Fruit fly (Drosophila melanogaster) whole organism, embryonic: ENCODE data around the gene Cul6.

Source experiments
- Ada2b ChIP-seq: fragments of 200-800 bp; sonication (Bioruptor generic); IDR thresholded peaks from 2 replicates; pipeline ENCODE4 v1.3.6; 2022; ENCODE audit warnings: missing biosample characterization, missing genetic modification characterization
- Awh ChIP-seq: fragments of 200-800 bp; sonication (Bioruptor generic); IDR thresholded peaks from 2 replicates; pipeline ENCODE4, ENCODE4 v1.3.6; 2022; ENCODE audit warnings: missing biosample characterization, missing genetic modification characterization
- Bgb ChIP-seq: fragments of 200-800 bp; sonication (Bioruptor generic); IDR thresholded peaks from 2 replicates; pipeline ENCODE4 v1.3.6; 2022; ENCODE audit warnings: missing biosample characterization, missing genetic modification characterization; ENCODE audit not compliant: partially characterized antibody
- CG10267 ChIP-seq: fragments of 200-800 bp; sonication (Bioruptor generic); optimal IDR thresholded peaks from 2 replicates; lab custom pipeline; 2018; ENCODE audit warnings: missing biosample characterization, mild to moderate bottlenecking, missing genetic modification characterization, moderate library complexity
- CG11247 ChIP-seq: fragments of 200-800 bp; sonication (Bioruptor generic); IDR thresholded peaks from 2 replicates; pipeline ENCODE4 v1.3.6; 2022; ENCODE audit warnings: missing biosample characterization, missing genetic modification characterization
- CG12219 ChIP-seq: fragments of 200-800 bp; sonication (Bioruptor generic); optimal IDR thresholded peaks from 3 replicates; lab custom pipeline; 2018; ENCODE audit warnings: missing biosample characterization, mild to moderate bottlenecking, missing genetic modification characterization
- CG12769 ChIP-seq: fragments of 200-800 bp; sonication (Bioruptor generic); optimal IDR thresholded peaks from 2 replicates; lab custom pipeline; 2019; ENCODE audit warnings: missing biosample characterization, mild to moderate bottlenecking, missing genetic modification characterization, moderate library complexity
- CG13287 ChIP-seq: fragments of 200-800 bp; sonication (Bioruptor generic); IDR thresholded peaks from 2 replicates; pipeline ENCODE4 v1.3.6; 2022; ENCODE audit warnings: missing biosample characterization, missing genetic modification characterization; ENCODE audit not compliant: partially characterized antibody
- CG13296 ChIP-seq: fragments of 200-800 bp; sonication (Bioruptor generic); optimal IDR thresholded peaks from 3 replicates; lab custom pipeline; 2018; ENCODE audit warnings: missing biosample characterization, mild to moderate bottlenecking, missing genetic modification characterization
- CG14710 ChIP-seq: fragments of 200-800 bp; sonication (Bioruptor generic); optimal IDR thresholded peaks from 3 replicates; lab custom pipeline; 2019; ENCODE audit warnings: missing biosample characterization, mild to moderate bottlenecking, missing genetic modification characterization, moderate library complexity
- CG1603 ChIP-seq: fragments of 200-800 bp; sonication (Bioruptor generic); optimal IDR thresholded peaks from 2 replicates; lab custom pipeline; 2019; ENCODE audit warnings: missing biosample characterization, mild to moderate bottlenecking, missing genetic modification characterization, moderate library complexity
- CG17328 ChIP-seq: fragments of 200-800 bp; sonication (Bioruptor generic); IDR thresholded peaks from 2 replicates; pipeline ENCODE4 v1.3.6; 2022; ENCODE audit warnings: missing biosample characterization, missing genetic modification characterization
- CG2875 ChIP-seq: fragments of 200-800 bp; sonication (Bioruptor generic); optimal IDR thresholded peaks from 2 replicates; lab custom pipeline; 2017; ENCODE audit warnings: missing biosample characterization, mild to moderate bottlenecking, missing genetic modification characterization, missing genetic modification reagents
- CG31388 ChIP-seq: fragments of 200-800 bp; sonication (Bioruptor generic); optimal IDR thresholded peaks from 2 replicates; lab custom pipeline; 2016; ENCODE audit warnings: missing biosample characterization, missing genetic modification characterization
- CG3838 ChIP-seq: fragments of 200-800 bp; sonication (Bioruptor generic); optimal IDR thresholded peaks from 3 replicates; lab custom pipeline; 2016; ENCODE audit warnings: missing biosample characterization, missing genetic modification characterization
- CG42726 ChIP-seq: fragments of 200-800 bp; sonication (Bioruptor generic); IDR thresholded peaks from 2 replicates; pipeline ENCODE4 v1.3.6; 2022; ENCODE audit warnings: missing biosample characterization, missing genetic modification characterization; ENCODE audit not compliant: partially characterized antibody
- CG5245 ChIP-seq: fragments of 200-800 bp; sonication (Bioruptor generic); optimal IDR thresholded peaks from 3 replicates; lab custom pipeline; 2016; ENCODE audit warnings: missing biosample characterization, missing genetic modification characterization
- CG7963 ChIP-seq: fragments of 200-800 bp; sonication (Bioruptor generic); IDR thresholded peaks from 3 replicates; pipeline ENCODE4 v1.3.6; 2022; ENCODE audit warnings: missing biosample characterization, missing genetic modification characterization; ENCODE audit not compliant: partially characterized antibody
- CG8944 ChIP-seq: fragments of 200-800 bp; sonication (Bioruptor generic); optimal IDR thresholded peaks from 3 replicates; lab custom pipeline; 2016; ENCODE audit warnings: missing biosample characterization, missing genetic modification characterization
- CG9932 ChIP-seq: fragments of 200-800 bp; sonication (Bioruptor generic); IDR thresholded peaks from 2 replicates; pipeline ENCODE4 v1.3.6; 2022; ENCODE audit warnings: missing biosample characterization, missing genetic modification characterization
- Chrac-16 ChIP-seq: fragments of 200-800 bp; sonication (Bioruptor generic); optimal IDR thresholded peaks from 3 replicates; lab custom pipeline; 2016; ENCODE audit warnings: missing biosample characterization, missing genetic modification characterization
- CoRest ChIP-seq: fragments of 200-800 bp; sonication (Bioruptor generic); optimal IDR thresholded peaks from 3 replicates; lab custom pipeline; 2018; ENCODE audit warnings: missing biosample characterization, mild to moderate bottlenecking, missing genetic modification characterization, moderate library complexity
- Dbx ChIP-seq: fragments of 200-800 bp; sonication (Bioruptor generic); IDR thresholded peaks from 3 replicates; pipeline ENCODE4 v1.3.6; 2022; ENCODE audit warnings: missing biosample characterization, missing genetic modification characterization
- Dip2 ChIP-seq: fragments of 200-800 bp; sonication (Bioruptor generic); IDR thresholded peaks from 2 replicates; pipeline ENCODE4 v1.3.6; 2022; ENCODE audit warnings: missing biosample characterization, missing genetic modification characterization
- Ets65A ChIP-seq: fragments of 200-800 bp; sonication (Bioruptor generic); peaks from one replicate; lab custom pipeline; 2016; ENCODE audit warnings: missing biosample characterization, missing genetic modification characterization
- Hmr ChIP-seq: fragments of 200-800 bp; sonication (Bioruptor generic); optimal IDR thresholded peaks from 3 replicates; lab custom pipeline; 2017; ENCODE audit warnings: mild to moderate bottlenecking, missing biosample characterization, missing genetic modification reagents, missing genetic modification characterization
- Opbp ChIP-seq: fragments of 200-800 bp; sonication (Bioruptor generic); IDR thresholded peaks from 3 replicates; pipeline ENCODE4 v1.3.6; 2022; ENCODE audit warnings: missing biosample characterization, missing genetic modification characterization; ENCODE audit not compliant: partially characterized antibody
- Ptx1 ChIP-seq: fragments of 200-800 bp; sonication (Bioruptor generic); IDR thresholded peaks from 2 replicates; pipeline ENCODE4 v1.3.6; 2022; ENCODE audit warnings: missing biosample characterization, missing genetic modification characterization
- Sry-β ChIP-seq: fragments of 200-800 bp; sonication (Bioruptor generic); optimal IDR thresholded peaks from 2 replicates; lab custom pipeline; 2018; ENCODE audit warnings: missing biosample characterization, mild to moderate bottlenecking, missing genetic modification characterization, moderate library complexity
- Sry-δ ChIP-seq: fragments of 200-800 bp; sonication (Bioruptor generic); optimal IDR thresholded peaks from 2 replicates; lab custom pipeline; 2016; ENCODE audit warnings: missing biosample characterization, missing genetic modification characterization
- Vsx1 ChIP-seq: fragments of 200-800 bp; sonication (Bioruptor generic); optimal IDR thresholded peaks from 2 replicates; lab custom pipeline; 2017; ENCODE audit warnings: missing biosample characterization, mild to moderate bottlenecking, missing genetic modification characterization, missing genetic modification reagents
- Xbp1 ChIP-seq: fragments of 200-800 bp; sonication (Bioruptor generic); optimal IDR thresholded peaks from 3 replicates; lab custom pipeline; 2016; ENCODE audit warnings: missing biosample characterization, mild to moderate bottlenecking, missing genetic modification characterization
- bigmax ChIP-seq: fragments of 200-800 bp; sonication (Bioruptor generic); optimal IDR thresholded peaks from 2 replicates; lab custom pipeline; 2018; ENCODE audit warnings: missing biosample characterization, mild to moderate bottlenecking, missing genetic modification characterization
- bsh ChIP-seq, 2 experiments: fragments of 200-800 bp; sonication (Bioruptor generic); optimal IDR thresholded peaks; 2 replicates each; lab custom pipeline; 2017 to 2018; ENCODE audit warnings: mild to moderate bottlenecking in 2 of 2, missing biosample characterization in 2 of 2, missing genetic modification characterization in 2 of 2, moderate library complexity in 1 of 2
- cg ChIP-seq: fragments of 200-800 bp; sonication (Bioruptor generic); optimal IDR thresholded peaks from 3 replicates; lab custom pipeline; 2019; ENCODE audit warnings: missing biosample characterization, mild to moderate bottlenecking, missing genetic modification characterization, moderate library complexity
- dm ChIP-seq: fragments of 200-800 bp; sonication (Bioruptor generic); optimal IDR thresholded peaks from 3 replicates; lab custom pipeline; 2016; ENCODE audit warnings: missing biosample characterization, missing genetic modification characterization
- fd64A ChIP-seq: fragments of 200-800 bp; sonication (Bioruptor generic); optimal IDR thresholded peaks from 3 replicates; lab custom pipeline; 2018; ENCODE audit warnings: missing biosample characterization, mild to moderate bottlenecking, missing genetic modification characterization
- her ChIP-seq: fragments of 200-800 bp; sonication (Bioruptor generic); optimal IDR thresholded peaks from 2 replicates; lab custom pipeline; 2016; ENCODE audit warnings: missing biosample characterization, missing genetic modification characterization
- ken ChIP-seq: fragments of 200-800 bp; sonication (Bioruptor generic); IDR thresholded peaks from 3 replicates; pipeline ENCODE4 v1.3.6; 2022; ENCODE audit warnings: missing biosample characterization, missing genetic modification characterization
- knrl ChIP-seq: fragments of 200-800 bp; sonication (Bioruptor generic); IDR thresholded peaks from 3 replicates; pipeline ENCODE4 v1.3.6; 2022; ENCODE audit warnings: missing biosample characterization, missing genetic modification characterization; ENCODE audit not compliant: partially characterized antibody
- lmd ChIP-seq: fragments of 200-800 bp; sonication (Bioruptor generic); IDR thresholded peaks from 2 replicates; pipeline ENCODE4 v1.3.6; 2022; ENCODE audit warnings: missing biosample characterization, missing genetic modification characterization
- nmo ChIP-seq: fragments of 200-800 bp; sonication (Bioruptor generic); optimal IDR thresholded peaks from 2 replicates; lab custom pipeline; 2018; ENCODE audit warnings: missing biosample characterization, mild to moderate bottlenecking, missing genetic modification characterization, moderate library complexity
- odd ChIP-seq: fragments of 200-800 bp; sonication (Bioruptor generic); optimal IDR thresholded peaks from 2 replicates; lab custom pipeline; 2017; ENCODE audit warnings: missing biosample characterization, mild to moderate bottlenecking, missing genetic modification characterization
- peb ChIP-seq: fragments of 200-800 bp; sonication (Bioruptor generic); IDR thresholded peaks from 2 replicates; pipeline ENCODE4 v1.3.6; 2022; ENCODE audit warnings: missing biosample characterization, missing genetic modification characterization
- pho ChIP-seq: fragments of 200-800 bp; sonication (Bioruptor generic); optimal IDR thresholded peaks from 2 replicates; lab custom pipeline; 2016; ENCODE audit warnings: missing biosample characterization, missing genetic modification characterization
- shn ChIP-seq: fragments of 200-800 bp; sonication (Bioruptor generic); optimal IDR thresholded peaks from 3 replicates; lab custom pipeline; 2016; ENCODE audit warnings: missing biosample characterization, missing genetic modification characterization
- sisA ChIP-seq: fragments of 200-800 bp; sonication (Bioruptor generic); IDR thresholded peaks from 2 replicates; pipeline ENCODE4 v1.3.6; 2022; ENCODE audit warnings: missing biosample characterization, missing genetic modification characterization
- so ChIP-seq: fragments of 200-800 bp; sonication (Bioruptor generic); IDR thresholded peaks from 3 replicates; pipeline ENCODE4 v1.3.6; 2022; ENCODE audit warnings: missing biosample characterization, missing genetic modification characterization
- tna ChIP-seq: fragments of 200-800 bp; sonication (Bioruptor generic); IDR thresholded peaks from 2 replicates; pipeline ENCODE4 v1.3.6; 2022; ENCODE audit warnings: missing biosample characterization, missing genetic modification characterization; ENCODE audit not compliant: partially characterized antibody

The Cul6 gene

DNA sequence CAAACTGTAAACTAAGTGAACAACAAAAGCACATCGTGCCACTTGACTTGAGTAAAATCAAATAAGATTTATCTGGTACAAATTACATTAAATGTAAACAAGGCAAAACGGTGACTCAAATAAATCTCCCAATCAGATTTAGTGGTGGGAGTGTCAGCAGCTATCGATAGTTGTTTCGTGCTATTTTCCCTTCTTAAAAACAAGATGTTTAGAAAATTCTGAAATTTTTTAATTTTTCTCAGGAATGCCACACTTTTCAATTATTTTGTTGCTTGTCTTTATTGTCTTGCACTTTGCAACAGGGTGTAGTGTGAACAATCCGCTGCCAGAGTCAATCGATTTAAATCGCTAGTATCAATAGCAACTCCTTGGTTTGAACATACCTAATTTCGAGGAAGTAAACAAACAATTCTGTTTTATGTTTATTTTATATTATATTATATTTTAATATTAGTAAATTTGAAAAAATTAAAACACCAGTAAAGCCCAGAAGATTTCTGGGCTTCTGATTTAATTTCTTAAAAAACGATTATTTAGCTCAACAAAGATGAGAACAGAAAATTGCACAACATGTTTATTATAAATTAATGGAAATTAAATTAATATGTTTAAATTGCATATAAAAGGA, 3.8 kb upstream of the Cul6 start, which contains the start of gene MICAL-like (continued):
- TF ChIP-seq CG3838 (GFP tag; lab: Kevin White, UChicago) (no peak), Ptx1 (GFP tag; lab: Robert Waterston, UW) (peak; percentile 37), CG9932 (GFP tag; lab: Robert Waterston, UW) (peak; percentile 70), Bgb (GFP tag; lab: Robert Waterston, UW) (peak; percentile 82), Sry-δ (peak; percentile 88), Sry-β (GFP tag; lab: Kevin White, UChicago) (no peak), tna (GFP tag; lab: Robert Waterston, UW) (peak; percentile 72; the same call in 1 of the 2 replicates), Awh (GFP tag; lab: Robert Waterston, UW) (no peak), Ets65A (peak; percentile 44), Chrac-16 (GFP tag; lab: Kevin White, UChicago) (no peak), CG12219 (GFP tag; lab: Kevin White, UChicago) (no peak), lmd (GFP tag; lab: Robert Waterston, UW) (peak; percentile 9; the same call in 1 of the 2 replicates), CG2875 (GFP tag; lab: Kevin White, UChicago) (no peak), so (GFP tag; lab: Robert Waterston, UW) (no peak), CG13296 (GFP tag; lab: Kevin White, UChicago) (no peak), her (GFP tag; lab: Kevin White, UChicago) (no peak), CG13287 (peak; percentile 89), pho (GFP tag; lab: Kevin White, UChicago) (no peak), CG17328 (GFP tag; lab: Robert Waterston, UW) (peak; percentile 16; the same call in 1 of the 2 replicates), CG31388 (GFP tag; lab: Kevin White, UChicago) (no peak), CG5245 (GFP tag; lab: Kevin White, UChicago) (peak; percentile 13), Opbp (peak; percentile 54; the same call in 1 of the 3 replicates), CG14710 (tag; lab: Kevin White, UChicago) (peak; percentile 78), odd (no peak), CG12769 (tag; lab: Kevin White, UChicago) (no peak), CG1603 (tag; lab: Kevin White, UChicago) (peak; percentile 43), Ada2b (GFP tag; lab: Robert Waterston, UW) (peak; percentile 49), bsh (GFP tag; optimal IDR thresholded peaks at IDR 0.05; lab: Kevin White, UChicago) (peak in 1 of 2 experiments; percentile 28), CG10267 (tag; lab: Kevin White, UChicago) (no peak), CG42726 (GFP tag; lab: Robert Waterston, UW) (0 out of 2 replicates have a peak, but pooled peaks have one; percentile 46), peb (GFP tag; lab: Robert Waterston, UW) (no peak), knrl (GFP tag; lab: Robert Waterston, UW) (peak; percentile 88), fd64A (GFP tag; lab: Kevin White, UChicago) (no peak), Hmr (GFP tag; lab: Kevin White, UChicago) (no peak), CG8944 (GFP tag; lab: Kevin White, UChicago) (peak; percentile 2), cg (no peak), Vsx1 (GFP tag; lab: Kevin White, UChicago) (no peak), CoRest (tag; lab: Kevin White, UChicago) (no peak), sisA (GFP tag; lab: Robert Waterston, UW) (peak; percentile 57; the same call in 1 of the 2 replicates), CG11247 (0 out of 2 replicates have a peak, but pooled peaks have one; percentile 14), Dip2 (no peak), Dbx (GFP tag; lab: Robert Waterston, UW) (no peak), dm (GFP tag; lab: Kevin White, UChicago) (no peak), nmo (GFP tag; lab: Kevin White, UChicago) (no peak), ken (GFP tag; lab: Robert Waterston, UW) (peak; percentile 60; the same call in 1 of the 3 replicates), bigmax (GFP tag; lab: Kevin White, UChicago) (no peak), CG7963 (GFP tag; lab: Robert Waterston, UW) (peak; percentile 71), Xbp1 (GFP tag; lab: Kevin White, UChicago) (peak; percentile 21), shn (no peak)
